Worm (Caenorhabditis elegans): ENCODE data around the gene ZK1127.3.

- no peak for TF ChIP-seq cog-1 (tag; optimal IDR thresholded peaks at IDR 0.05)
- TF ChIP-seq med-1 (GFP tag; optimal IDR thresholded peaks at IDR 0.05; ENCODE audit: insufficient read depth) = no peak
- TF ChIP-seq ztf-23 (GFP tag; IDR thresholded peaks at IDR 0.05) = no peak
- no peak for TF ChIP-seq klf-2 (GFP tag; conservative IDR thresholded peaks at IDR 0.05)
- no peak for TF ChIP-seq ref-1 (GFP tag; conservative IDR thresholded peaks at IDR 0.05)
Measured at ce11 chrII:7031137-7031697, 23.9 kb upstream of the ZK1127.3 start.
